Fruit fly (Drosophila melanogaster): Measurements from ENCODE around the gene stx.

stx gene

dm6 chrX:10737422-10738150 lies 7.2 kb downstream of the stx start (continued):
- TF ChIP-seq Six4 (GFP tag; optimal IDR thresholded peaks at IDR 0.05) = peak; percentile 34
- TF ChIP-seq Ptx1 (GFP tag; IDR thresholded peaks at IDR 0.05) = peak; percentile 93
- TF ChIP-seq CG10366 (GFP tag; IDR thresholded peaks at IDR 0.05) = peak; percentile 86
- peak; percentile 70 for TF ChIP-seq tin (GFP tag; optimal IDR thresholded peaks at IDR 0.05)
- peak; percentile 78 for TF ChIP-seq CG6854 (GFP tag; optimal IDR thresholded peaks at IDR 0.05)
- TF ChIP-seq CG31224 (GFP tag; IDR thresholded peaks at IDR 0.05) = no peak
- TF ChIP-seq ATbp (GFP tag; optimal IDR thresholded peaks at IDR 0.05) = peak; percentile 92
- TF ChIP-seq CG11085 (GFP tag; IDR thresholded peaks at IDR 0.05) = peak; percentile 81
- TF ChIP-seq CG2712 (tag; optimal IDR thresholded peaks at IDR 0.05) = peak; percentile 92
- peak; percentile 91 for TF ChIP-seq Dad (GFP tag; optimal IDR thresholded peaks at IDR 0.05)
- peak; percentile 85 for TF ChIP-seq CG1233 (GFP tag; optimal IDR thresholded peaks at IDR 0.05)
- peak; percentile 88 for TF ChIP-seq Hmr (GFP tag; optimal IDR thresholded peaks at IDR 0.05)
- peak; percentile 76 for TF ChIP-seq Oaz (GFP tag; IDR thresholded peaks at IDR 0.05)
- no peak for TF ChIP-seq Elba2 (GFP tag; optimal IDR thresholded peaks at IDR 0.05)
- no peak for TF ChIP-seq Dfd (GFP tag; optimal IDR thresholded peaks at IDR 0.05)
- peak; percentile 53; the same call in 1 of the 3 replicates for TF ChIP-seq CG6175 (GFP tag; IDR thresholded peaks at IDR 0.05)
- TF ChIP-seq CrebB (tag; optimal IDR thresholded peaks at IDR 0.05) = peak; percentile 74
- no peak for TF ChIP-seq br (optimal IDR thresholded peaks at IDR 0.05)
- TF ChIP-seq CG15601 (tag; optimal IDR thresholded peaks at IDR 0.05) = peak; percentile 82
- peak; percentile 70 for TF ChIP-seq gcm (GFP tag; optimal IDR thresholded peaks at IDR 0.05)
- TF ChIP-seq az2 (GFP tag; optimal IDR thresholded peaks at IDR 0.05) = peak; percentile 68
- peak; percentile 87 for TF ChIP-seq NfI (GFP tag; optimal IDR thresholded peaks at IDR 0.05)
- peak; percentile 22; the same call in 1 of the 2 replicates for TF ChIP-seq CkIIα-i1 (GFP tag; IDR thresholded peaks at IDR 0.05)
- TF ChIP-seq Ada2b (GFP tag; IDR thresholded peaks at IDR 0.05) = peak; percentile 85
- TF ChIP-seq ap (GFP tag; IDR thresholded peaks at IDR 0.05) = peak; percentile 85
- peak; percentile 98 for TF ChIP-seq sens (GFP tag)
- TF ChIP-seq toy (GFP tag; IDR thresholded peaks at IDR 0.05) = 0 out of 2 replicates have a peak, but pooled peaks have one; percentile 12
- peak; percentile 80 for TF ChIP-seq D19A (tag; optimal IDR thresholded peaks at IDR 0.05)
- no peak for TF ChIP-seq dan (GFP tag; IDR thresholded peaks at IDR 0.05)
- TF ChIP-seq CG12659 (GFP tag; optimal IDR thresholded peaks at IDR 0.05) = peak; percentile 88
- peak; percentile 83 for TF ChIP-seq CG14667 (GFP tag; IDR thresholded peaks at IDR 0.05)
- peak; percentile 91 for TF ChIP-seq nmo (GFP tag; optimal IDR thresholded peaks at IDR 0.05)
- TF ChIP-seq ranshi (GFP tag; IDR thresholded peaks at IDR 0.05) = peak; percentile 82; the same call in 1 of the 2 replicates
- no peak for TF ChIP-seq knrl (GFP tag; IDR thresholded peaks at IDR 0.05; ENCODE audit: partially characterized antibody)
- no peak for TF ChIP-seq tna (GFP tag; IDR thresholded peaks at IDR 0.05; ENCODE audit: partially characterized antibody)
- TF ChIP-seq CG2199 (GFP tag; IDR thresholded peaks at IDR 0.05) = peak; percentile 76; the same call in 2 of the 3 replicates
- peak; percentile 71 for TF ChIP-seq danr (GFP tag; IDR thresholded peaks at IDR 0.05)
- peak; percentile 80 for TF ChIP-seq seq (GFP tag; IDR thresholded peaks at IDR 0.05)
- TF ChIP-seq org-1 (GFP tag; optimal IDR thresholded peaks at IDR 0.05) = peak; percentile 81
- TF ChIP-seq gce (GFP tag; IDR thresholded peaks at IDR 0.05) = peak; percentile 86
- peak; percentile 55 for TF ChIP-seq ro (GFP tag; IDR thresholded peaks at IDR 0.05)
- TF ChIP-seq Spps (tag; optimal IDR thresholded peaks at IDR 0.05) = peak; percentile 69
- TF ChIP-seq Lhr (GFP tag; optimal IDR thresholded peaks at IDR 0.05) = peak; percentile 68
- TF ChIP-seq ems (GFP tag; optimal IDR thresholded peaks at IDR 0.05) = peak; percentile 84
- no peak for TF ChIP-seq yki (optimal IDR thresholded peaks at IDR 0.05)
- peak; percentile 41 for TF ChIP-seq cg (GFP tag; optimal IDR thresholded peaks at IDR 0.05)
- peak; percentile 81 for TF ChIP-seq ewg (GFP tag; optimal IDR thresholded peaks at IDR 0.05)
- peak; percentile 87 for TF ChIP-seq CG15269 (tag; optimal IDR thresholded peaks at IDR 0.05)
- TF ChIP-seq nerfin-1 (tag; optimal IDR thresholded peaks at IDR 0.05) = peak; percentile 82
- TF ChIP-seq CG13287 (GFP tag; IDR thresholded peaks at IDR 0.05; ENCODE audit: partially characterized antibody) = no peak

Measured in whole organism, embryonic.